Fruit fly (Drosophila melanogaster) whole organism, embryonic: ENCODE results near the gene Grl36a.

Experiments used
- ATbp ChIP-seq: fragments of 200-800 bp; sonication (Bioruptor generic); optimal IDR thresholded peaks from 2 replicates; lab custom pipeline; 2017; ENCODE audit warnings: missing biosample characterization, mild to moderate bottlenecking, missing genetic modification characterization, missing genetic modification reagents
- Abd-B ChIP-seq: fragments of 200-800 bp; sonication (Bioruptor generic); optimal IDR thresholded peaks from 2 replicates; lab custom pipeline; 2018; ENCODE audit warnings: missing biosample characterization, mild to moderate bottlenecking, missing genetic modification characterization, moderate library complexity
- Bdp1 ChIP-seq: fragments of 200-800 bp; sonication (Bioruptor generic); optimal IDR thresholded peaks from 3 replicates; lab custom pipeline; 2016; ENCODE audit warnings: missing biosample characterization, missing genetic modification characterization
- Bgb ChIP-seq: fragments of 200-800 bp; sonication (Bioruptor generic); IDR thresholded peaks from 2 replicates; pipeline ENCODE4 v1.3.6; 2022; ENCODE audit warnings: missing biosample characterization, missing genetic modification characterization; ENCODE audit not compliant: partially characterized antibody
- CG10209 ChIP-seq: fragments of 200-800 bp; sonication (Bioruptor generic); optimal IDR thresholded peaks from 3 replicates; lab custom pipeline; 2017; ENCODE audit warnings: missing biosample characterization, mild to moderate bottlenecking, missing genetic modification characterization, missing genetic modification reagents
- CG11723 ChIP-seq: fragments of 200-800 bp; sonication (Bioruptor generic); optimal IDR thresholded peaks from 2 replicates; lab custom pipeline; 2017; ENCODE audit warnings: missing biosample characterization, mild to moderate bottlenecking, missing genetic modification characterization
- CG12219 ChIP-seq: fragments of 200-800 bp; sonication (Bioruptor generic); optimal IDR thresholded peaks from 3 replicates; lab custom pipeline; 2018; ENCODE audit warnings: missing biosample characterization, mild to moderate bottlenecking, missing genetic modification characterization
- CG1233 ChIP-seq: fragments of 200-800 bp; sonication (Bioruptor generic); optimal IDR thresholded peaks from 4 replicates; lab custom pipeline; 2018; ENCODE audit warnings: missing biosample characterization, mild to moderate bottlenecking, missing genetic modification characterization
- CG13624 ChIP-seq: fragments of 200-800 bp; sonication (Bioruptor generic); optimal IDR thresholded peaks from 2 replicates; lab custom pipeline; 2016; ENCODE audit warnings: missing biosample characterization, missing genetic modification characterization
- CG13775 ChIP-seq: fragments of 200-800 bp; sonication (Bioruptor generic); optimal IDR thresholded peaks from 3 replicates; lab custom pipeline; 2017; ENCODE audit warnings: missing biosample characterization, mild to moderate bottlenecking, missing genetic modification characterization
- CG14710 ChIP-seq: fragments of 200-800 bp; sonication (Bioruptor generic); optimal IDR thresholded peaks from 3 replicates; lab custom pipeline; 2019; ENCODE audit warnings: missing biosample characterization, mild to moderate bottlenecking, missing genetic modification characterization, moderate library complexity
- CG1529 ChIP-seq: fragments of 200-800 bp; sonication (Bioruptor generic); optimal IDR thresholded peaks from 3 replicates; lab custom pipeline; 2018; ENCODE audit warnings: missing biosample characterization, missing genetic modification characterization
- CG16863 ChIP-seq: fragments of 200-800 bp; sonication (Bioruptor generic); optimal IDR thresholded peaks from 3 replicates; lab custom pipeline; 2016; ENCODE audit warnings: missing biosample characterization, missing genetic modification characterization
- CG3065 ChIP-seq: fragments of 200-800 bp; sonication (Bioruptor generic); optimal IDR thresholded peaks from 2 replicates; lab custom pipeline; 2016; ENCODE audit warnings: missing biosample characterization, missing genetic modification characterization
- CG31388 ChIP-seq: fragments of 200-800 bp; sonication (Bioruptor generic); optimal IDR thresholded peaks from 2 replicates; lab custom pipeline; 2016; ENCODE audit warnings: missing biosample characterization, missing genetic modification characterization
- CG33557 ChIP-seq: fragments of 200-800 bp; sonication (Bioruptor generic); optimal IDR thresholded peaks from 2 replicates; lab custom pipeline; 2019; ENCODE audit warnings: missing biosample characterization, mild to moderate bottlenecking, missing genetic modification characterization, moderate library complexity
- CG3407 ChIP-seq: fragments of 200-800 bp; sonication (Bioruptor generic); optimal IDR thresholded peaks from 2 replicates; lab custom pipeline; 2018; ENCODE audit warnings: missing biosample characterization, mild to moderate bottlenecking, missing genetic modification characterization
- CG4282 ChIP-seq: fragments of 200-800 bp; sonication (Bioruptor generic); optimal IDR thresholded peaks from 2 replicates; lab custom pipeline; 2016; ENCODE audit warnings: missing biosample characterization, missing genetic modification characterization
- CG43689 ChIP-seq: fragments of 200-800 bp; sonication (Bioruptor generic); IDR thresholded peaks from 2 replicates; pipeline ENCODE4 v1.3.6; 2022; ENCODE audit warnings: missing biosample characterization, missing genetic modification characterization
- CG4617 ChIP-seq: fragments of 200-800 bp; sonication (Bioruptor generic); optimal IDR thresholded peaks from 3 replicates; lab custom pipeline; 2016; ENCODE audit warnings: missing biosample characterization, missing genetic modification characterization, borderline replicate concordance
- CG9727 ChIP-seq: fragments of 200-800 bp; sonication (Bioruptor generic); optimal IDR thresholded peaks from 3 replicates; lab custom pipeline; 2017; ENCODE audit warnings: missing biosample characterization, mild to moderate bottlenecking, missing genetic modification characterization
- Chrac-16 ChIP-seq: fragments of 200-800 bp; sonication (Bioruptor generic); optimal IDR thresholded peaks from 3 replicates; lab custom pipeline; 2016; ENCODE audit warnings: missing biosample characterization, missing genetic modification characterization
- Ets65A ChIP-seq: fragments of 200-800 bp; sonication (Bioruptor generic); peaks from one replicate; lab custom pipeline; 2016; ENCODE audit warnings: missing biosample characterization, missing genetic modification characterization
- Ets97D ChIP-seq: fragments of 200-800 bp; sonication (Bioruptor generic); optimal IDR thresholded peaks from 3 replicates; lab custom pipeline; 2016; ENCODE audit warnings: missing biosample characterization, missing genetic modification characterization
- Hmr ChIP-seq: fragments of 200-800 bp; sonication (Bioruptor generic); optimal IDR thresholded peaks from 3 replicates; lab custom pipeline; 2017; ENCODE audit warnings: mild to moderate bottlenecking, missing biosample characterization, missing genetic modification reagents, missing genetic modification characterization
- Hr39 ChIP-seq: fragments of >200 bp; optimal IDR thresholded peaks from 2 replicates; lab custom pipeline; 2017
- Hsf ChIP-seq: fragments of 200-800 bp; sonication (Bioruptor generic); optimal IDR thresholded peaks from 3 replicates; lab custom pipeline; 2016; ENCODE audit warnings: missing biosample characterization, missing genetic modification characterization
- Mad ChIP-seq: fragments of 200-800 bp; sonication (Bioruptor generic); optimal IDR thresholded peaks from 2 replicates; lab custom pipeline; 2016; ENCODE audit warnings: missing biosample characterization, missing genetic modification characterization
- Med ChIP-seq: fragments of 200-800 bp; sonication (Bioruptor generic); peaks from one replicate; lab custom pipeline; 2016; ENCODE audit warnings: missing biosample characterization, missing genetic modification characterization, mild to moderate bottlenecking, inconsistent platforms, moderate library complexity
- Meics ChIP-seq: fragments of 200-800 bp; sonication (Bioruptor generic); optimal IDR thresholded peaks from 2 replicates; lab custom pipeline; 2017; ENCODE audit warnings: missing biosample characterization, mild to moderate bottlenecking, missing genetic modification characterization
- NC2α ChIP-seq: fragments of 200-800 bp; sonication (Bioruptor generic); optimal IDR thresholded peaks from 2 replicates; lab custom pipeline; 2016; ENCODE audit warnings: missing biosample characterization, missing genetic modification characterization
- NfI ChIP-seq: fragments of 200-800 bp; sonication (Bioruptor generic); optimal IDR thresholded peaks from 3 replicates; lab custom pipeline; 2018; ENCODE audit warnings: missing biosample characterization, mild to moderate bottlenecking, missing genetic modification characterization, moderate library complexity
- Opbp ChIP-seq: fragments of 200-800 bp; sonication (Bioruptor generic); IDR thresholded peaks from 3 replicates; pipeline ENCODE4 v1.3.6; 2022; ENCODE audit warnings: missing biosample characterization, missing genetic modification characterization; ENCODE audit not compliant: partially characterized antibody
- ara ChIP-seq: fragments of 200-800 bp; sonication (Bioruptor generic); IDR thresholded peaks from 2 replicates; pipeline ENCODE4 v1.3.6; 2022; ENCODE audit warnings: missing biosample characterization, missing genetic modification characterization
- chif ChIP-seq, 2 experiments: fragments of 200-800 bp; sonication (Bioruptor generic); optimal IDR thresholded peaks; 3 replicates each; lab custom pipeline; 2016; ENCODE audit warnings: missing biosample characterization in 2 of 2, missing genetic modification characterization in 2 of 2
- dm ChIP-seq: fragments of 200-800 bp; sonication (Bioruptor generic); optimal IDR thresholded peaks from 3 replicates; lab custom pipeline; 2016; ENCODE audit warnings: missing biosample characterization, missing genetic modification characterization
- ewg ChIP-seq: fragments of 200-800 bp; sonication (Bioruptor generic); optimal IDR thresholded peaks from 3 replicates; lab custom pipeline; 2017; ENCODE audit warnings: mild to moderate bottlenecking, missing biosample characterization, missing genetic modification reagents, missing genetic modification characterization
- fd64A ChIP-seq: fragments of 200-800 bp; sonication (Bioruptor generic); optimal IDR thresholded peaks from 3 replicates; lab custom pipeline; 2018; ENCODE audit warnings: missing biosample characterization, mild to moderate bottlenecking, missing genetic modification characterization
- gcm2 ChIP-seq: fragments of 200-800 bp; sonication (Bioruptor generic); optimal IDR thresholded peaks from 2 replicates; lab custom pipeline; 2016; ENCODE audit warnings: missing biosample characterization, missing genetic modification characterization
- gfzf ChIP-seq: fragments of 200-800 bp; sonication (Bioruptor generic); optimal IDR thresholded peaks from 2 replicates; lab custom pipeline; 2016; ENCODE audit warnings: missing biosample characterization, mild to moderate bottlenecking, missing genetic modification characterization, moderate library complexity
- gsb-n ChIP-seq: fragments of 200-800 bp; sonication (Bioruptor generic); optimal IDR thresholded peaks from 3 replicates; lab custom pipeline; 2018; ENCODE audit warnings: missing biosample characterization, mild to moderate bottlenecking, missing genetic modification characterization
- knrl ChIP-seq: fragments of 200-800 bp; sonication (Bioruptor generic); IDR thresholded peaks from 3 replicates; pipeline ENCODE4 v1.3.6; 2022; ENCODE audit warnings: missing biosample characterization, missing genetic modification characterization; ENCODE audit not compliant: partially characterized antibody
- maf-S ChIP-seq: fragments of 200-800 bp; sonication (Bioruptor generic); optimal IDR thresholded peaks from 2 replicates; lab custom pipeline; 2016; ENCODE audit warnings: missing biosample characterization, missing genetic modification characterization
- nerfin-1 ChIP-seq: fragments of 200-800 bp; sonication (Bioruptor generic); optimal IDR thresholded peaks from 3 replicates; lab custom pipeline; 2019; ENCODE audit warnings: missing biosample characterization, mild to moderate bottlenecking, missing genetic modification characterization, moderate library complexity
- onecut ChIP-seq: fragments of 200-800 bp; sonication (Bioruptor generic); IDR thresholded peaks from 2 replicates; pipeline ENCODE4 v1.3.6; 2022; ENCODE audit warnings: missing biosample characterization, missing genetic modification characterization
- org-1 ChIP-seq: fragments of 200-800 bp; sonication (Bioruptor generic); optimal IDR thresholded peaks from 2 replicates; lab custom pipeline; 2017; ENCODE audit warnings: missing biosample characterization, missing genetic modification characterization
- phol ChIP-seq: fragments of 200-800 bp; sonication (Bioruptor generic); optimal IDR thresholded peaks from 3 replicates; lab custom pipeline; 2018; ENCODE audit warnings: missing biosample characterization, mild to moderate bottlenecking, missing genetic modification characterization, moderate library complexity
- salm ChIP-seq: fragments of 200-800 bp; sonication (Bioruptor generic); optimal IDR thresholded peaks from 2 replicates; lab custom pipeline; 2018; ENCODE audit warnings: missing biosample characterization, mild to moderate bottlenecking, missing genetic modification characterization
- sens ChIP-seq: fragments of 200-800 bp; sonication (Bioruptor generic); peaks from one replicate; lab custom pipeline; 2016; ENCODE audit warnings: missing biosample characterization, missing genetic modification characterization
- shn ChIP-seq: fragments of 200-800 bp; sonication (Bioruptor generic); optimal IDR thresholded peaks from 3 replicates; lab custom pipeline; 2016; ENCODE audit warnings: missing biosample characterization, missing genetic modification characterization
- sisA ChIP-seq: fragments of 200-800 bp; sonication (Bioruptor generic); IDR thresholded peaks from 2 replicates; pipeline ENCODE4 v1.3.6; 2022; ENCODE audit warnings: missing biosample characterization, missing genetic modification characterization
- sob ChIP-seq: fragments of 200-800 bp; sonication (Bioruptor generic); IDR thresholded peaks from 2 replicates; pipeline ENCODE4 v1.3.6; 2022; ENCODE audit warnings: missing biosample characterization, missing genetic modification characterization
- tgo ChIP-seq: fragments of 200-800 bp; sonication (Bioruptor generic); IDR thresholded peaks from 3 replicates; pipeline ENCODE4 v1.3.6; 2022; ENCODE audit warnings: missing biosample characterization, missing genetic modification characterization

Gene Grl36a

dm6 chr2L:17203833-17204232 lies 22.1 kb downstream of the Grl36a start (continued):
- TF ChIP-seq CG43689 (no peak), knrl (GFP tag; lab: Robert Waterston, UW) (no peak), phol (tag; lab: Kevin White, UChicago) (peak; percentile 6), CG33557 (GFP tag; lab: Kevin White, UChicago) (no peak), sob (GFP tag; lab: Robert Waterston, UW) (no peak), Mad (GFP tag; lab: Kevin White, UChicago) (no peak), ewg (GFP tag; lab: Kevin White, UChicago) (no peak), Ets65A (GFP tag; lab: Kevin White, UChicago) (no peak), CG31388 (no peak), sisA (GFP tag; lab: Robert Waterston, UW) (no peak), Opbp (GFP tag; lab: Robert Waterston, UW) (no peak), CG3065 (GFP tag; lab: Kevin White, UChicago) (no peak), CG9727 (peak; percentile 29), Hr39 (lab: Kevin White, UChicago) (no peak), Med (GFP tag; lab: Kevin White, UChicago) (peak; percentile 46), chif (GFP tag; optimal IDR thresholded peaks at IDR 0.05; lab: Kevin White, UChicago) (no peak), dm (GFP tag; lab: Kevin White, UChicago) (no peak), CG13624 (GFP tag; lab: Kevin White, UChicago) (peak; percentile 50), Chrac-16 (peak; percentile 22), nerfin-1 (no peak), CG4617 (no peak), CG12219 (no peak), NC2α (GFP tag; lab: Kevin White, UChicago) (no peak), gsb-n (tag; lab: Kevin White, UChicago) (no peak), salm (no peak), CG16863 (GFP tag; lab: Kevin White, UChicago) (no peak), gfzf (GFP tag; lab: Kevin White, UChicago) (no peak), gcm2 (GFP tag; lab: Kevin White, UChicago) (no peak), shn (GFP tag; lab: Kevin White, UChicago) (no peak), onecut (GFP tag; lab: Robert Waterston, UW) (no peak), CG1233 (GFP tag; lab: Kevin White, UChicago) (no peak), Abd-B (GFP tag; lab: Kevin White, UChicago) (peak; percentile 14), org-1 (GFP tag; lab: Kevin White, UChicago) (no peak), sens (GFP tag; lab: Kevin White, UChicago) (peak; percentile 81), fd64A (GFP tag; lab: Kevin White, UChicago) (no peak), Hmr (peak; percentile 38), ATbp (GFP tag; lab: Kevin White, UChicago) (no peak), Bdp1 (GFP tag; lab: Kevin White, UChicago) (no peak), CG4282 (GFP tag; lab: Kevin White, UChicago) (no peak), Hsf (GFP tag; lab: Kevin White, UChicago) (peak; percentile 38), CG10209 (GFP tag; lab: Kevin White, UChicago) (no peak), tgo (no peak), CG13775 (GFP tag; lab: Kevin White, UChicago) (peak; percentile 18), Ets97D (no peak), ara (no peak), CG3407 (GFP tag; lab: Kevin White, UChicago) (no peak), maf-S (GFP tag; lab: Kevin White, UChicago) (no peak), CG14710 (tag; lab: Kevin White, UChicago) (no peak), CG1529 (no peak), Bgb (GFP tag; lab: Robert Waterston, UW) (no peak), CG11723 (no peak), NfI (peak; percentile 12), Meics (peak; percentile 31)
